Worm (Caenorhabditis elegans) whole organism, young adult: Measurements from ENCODE around the gene R160.10.

Experiments
- F10E7.11 ChIP-seq: sonication (generic microtip); optimal IDR thresholded peaks from 2 replicates; lab custom pipeline; 2017; ENCODE audit warnings: mild to moderate bottlenecking, missing genetic modification characterization, moderate library complexity, missing compliant biosample characterization
- K12H6.12 ChIP-seq: fragments of 200-800 bp; sonication (Bioruptor generic); optimal IDR thresholded peaks from 2 replicates; lab custom pipeline; 2018; ENCODE audit warnings: mild to moderate bottlenecking, missing genetic modification characterization, missing compliant biosample characterization
- aptf-3 ChIP-seq: fragments of 200-800 bp; sonication (Bioruptor generic); IDR thresholded peaks from 2 replicates; pipeline ENCODE4 v1.3.6; 2022; ENCODE audit warnings: missing genetic modification characterization, missing compliant biosample characterization
- efl-1 ChIP-seq: fragments of 150-350 bp; optimal IDR thresholded peaks from 2 replicates; lab custom pipeline; 2014; ENCODE audit warnings: missing biosample characterization, missing genetic modification reagents, missing genetic modification characterization
- hlh-26 ChIP-seq: fragments of 200-800 bp; sonication (Bioruptor generic); conservative IDR thresholded peaks from 2 replicates; pipeline ENCODE4 v1.3.6; 2022; ENCODE audit warnings: missing genetic modification reagents, missing genetic modification characterization, missing compliant biosample characterization
- pha-4 ChIP-seq: fragments of 150-350 bp; sonication (generic microtip); optimal IDR thresholded peaks from 2 replicates; lab custom pipeline; 2014; ENCODE audit warnings: missing biosample characterization, missing genetic modification reagents, missing genetic modification characterization
- unc-62 ChIP-seq: fragments of 150-350 bp; optimal IDR thresholded peaks from 2 replicates; lab custom pipeline; 2014; ENCODE audit warnings: missing biosample characterization, missing genetic modification reagents, missing genetic modification characterization

- TF ChIP-seq efl-1 (GFP tag; lab: Kevin White, UChicago) (no peak), aptf-3 (no peak), K12H6.12 (no peak), hlh-26 (GFP tag; lab: Robert Waterston, UW) (no peak), pha-4 (tag; lab: Kevin White, UChicago) (no peak), unc-62 (GFP tag; lab: Kevin White, UChicago) (no peak), F10E7.11 (tag; lab: Kevin White, UChicago) (no peak)
Measured at ce11 chrX:4357467-4357866, 9.8 kb downstream of the R160.10 start, which contains the start of gene F14H12.6.
